Worm (Caenorhabditis elegans): ENCODE measurements around the gene lon-1.

ce11 chrIII:5503669-5504068 is 29.4 kb downstream of the lon-1 start:
- TF ChIP-seq ref-1 (GFP tag; conservative IDR thresholded peaks at IDR 0.05) (no peak), cog-1 (tag; optimal IDR thresholded peaks at IDR 0.05) (no peak), flt-1 (GFP tag; IDR thresholded peaks at IDR 0.05) (no peak), tab-1 (GFP tag; IDR thresholded peaks at IDR 0.05) (no peak), ztf-29 (GFP tag; IDR thresholded peaks at IDR 0.05) (no peak), klf-2 (GFP tag; conservative IDR thresholded peaks at IDR 0.05) (no peak), med-1 (GFP tag; optimal IDR thresholded peaks at IDR 0.05; ENCODE audit: insufficient read depth) (no peak)

Data from whole organism, midembryonic.